Worm (Caenorhabditis elegans) whole organism, L1 larva: ENCODE results near the gene cku-80.

Experiments
- C04F5.9 ChIP-seq: sonication (generic microtip); optimal IDR thresholded peaks from 2 replicates; lab custom pipeline; 2016; ENCODE audit warnings: missing genetic modification characterization, missing compliant biosample characterization
- C34B4.2 ChIP-seq: sonication (generic microtip); optimal IDR thresholded peaks from 2 replicates; lab custom pipeline; 2017; ENCODE audit warnings: mild to moderate bottlenecking, missing genetic modification characterization, missing compliant biosample characterization
- F16B12.6 ChIP-seq: fragments of 150-350 bp; optimal IDR thresholded peaks from 2 replicates; lab custom pipeline; 2014; ENCODE audit warnings: missing biosample characterization, missing genetic modification characterization
- blmp-1 ChIP-seq: fragments of 150-350 bp; optimal IDR thresholded peaks from 2 replicates; lab custom pipeline; 2014; ENCODE audit warnings: missing biosample characterization, missing genetic modification characterization
- ceh-8 ChIP-seq: fragments of 200-800 bp; sonication (Bioruptor generic); optimal IDR thresholded peaks from 2 replicates; lab custom pipeline; 2018; ENCODE audit warnings: mild to moderate bottlenecking, missing genetic modification characterization, moderate library complexity, missing compliant biosample characterization
- ceh-82 ChIP-seq, 3 experiments: fragments of 150-350 bp in 1 of 3; sonication (generic microtip) in 2 of 3; optimal IDR thresholded peaks; 2 replicates each; lab custom pipeline; 2014 to 2017; ENCODE audit warnings: missing biosample characterization in 3 of 3, missing genetic modification characterization in 3 of 3
- dpl-1 ChIP-seq, 3 experiments: fragments of 150-350 bp in 2 of 3; sonication (generic microtip) in 1 of 3; optimal IDR thresholded peaks; 2 replicates each; lab custom pipeline; 2014 to 2017; ENCODE audit warnings: missing biosample characterization in 3 of 3, missing genetic modification characterization in 3 of 3, missing genetic modification reagents in 3 of 3
- dsc-1 ChIP-seq: sonication (generic microtip); optimal IDR thresholded peaks from 2 replicates; lab custom pipeline; 2016; ENCODE audit warnings: mild to moderate bottlenecking, missing genetic modification characterization, missing compliant biosample characterization
- efl-1 ChIP-seq, 4 experiments: fragments of 150-350 bp; optimal IDR thresholded peaks in 3 of 4; peaks in 1 of 4; 1 replicate in 1 of 4; 2 replicates in 3 of 4; lab custom pipeline; 2014; ENCODE audit warnings: missing biosample characterization in 2 of 4, missing genetic modification characterization in 2 of 4, missing genetic modification reagents in 2 of 4
- efl-3 ChIP-seq: fragments of 200-800 bp; sonication (Bioruptor generic); optimal IDR thresholded peaks from 2 replicates; lab custom pipeline; 2018; ENCODE audit warnings: mild to moderate bottlenecking, missing genetic modification characterization, missing compliant biosample characterization
- egl-13 ChIP-seq: sonication (generic microtip); optimal IDR thresholded peaks from 2 replicates; lab custom pipeline; 2016; ENCODE audit warnings: missing genotype, missing genetic modification reagents, missing genetic modification characterization, missing compliant biosample characterization
- egl-27 ChIP-seq, 2 experiments: fragments of 150-350 bp in 1 of 2; sonication (generic microtip); optimal IDR thresholded peaks; 3 replicates each; lab custom pipeline; 2017 to 2018; ENCODE audit warnings: missing biosample characterization in 2 of 2, missing genetic modification characterization in 2 of 2, missing genetic modification reagents in 2 of 2
- elt-2 ChIP-seq: sonication (generic microtip); optimal IDR thresholded peaks from 2 replicates; lab custom pipeline; 2016; ENCODE audit warnings: missing genetic modification characterization, mild to moderate bottlenecking, inconsistent platforms, missing compliant biosample characterization, missing genetic modification reagents
- elt-3 ChIP-seq, 6 experiments: fragments of 150-350 bp in 1 of 6; sonication (generic microtip); optimal IDR thresholded peaks; 2 replicates each; lab custom pipeline; 2017 to 2018; ENCODE audit warnings: missing biosample characterization in 6 of 6, missing genetic modification characterization in 6 of 6, inconsistent platforms in 1 of 6
- fos-1 ChIP-seq: fragments of 150-350 bp; optimal IDR thresholded peaks from 2 replicates; lab custom pipeline; 2014; ENCODE audit warnings: missing biosample characterization, missing genetic modification characterization
- grh-1 ChIP-seq: fragments of 200-800 bp; sonication (Bioruptor generic); IDR thresholded peaks from 2 replicates; pipeline ENCODE4 v1.3.6; 2022; ENCODE audit warnings: missing genetic modification reagents, missing genetic modification characterization, missing compliant biosample characterization
- jun-1 ChIP-seq: fragments of 150-350 bp; optimal IDR thresholded peaks from 2 replicates; lab custom pipeline; 2014; ENCODE audit warnings: missing biosample characterization, missing genetic modification reagents, missing genetic modification characterization
- lin-13 ChIP-seq: fragments of 150-350 bp; optimal IDR thresholded peaks from 2 replicates; lab custom pipeline; 2014; ENCODE audit warnings: missing biosample characterization, missing genetic modification reagents, missing genetic modification characterization
- lin-14 ChIP-seq: fragments of 200-800 bp; sonication (Bioruptor generic); optimal IDR thresholded peaks from 2 replicates; lab custom pipeline; 2018; ENCODE audit warnings: mild to moderate bottlenecking, missing genetic modification characterization, moderate library complexity, missing compliant biosample characterization
- lin-35 ChIP-seq, 2 experiments: fragments of 150-350 bp; optimal IDR thresholded peaks; 2 replicates each; lab custom pipeline; 2014; ENCODE audit warnings: missing biosample characterization in 2 of 2, missing genetic modification characterization in 2 of 2, missing genetic modification reagents in 2 of 2
- lin-39 ChIP-seq: fragments of 150-350 bp; optimal IDR thresholded peaks from 2 replicates; lab custom pipeline; 2014; ENCODE audit warnings: missing biosample characterization, missing genetic modification reagents, missing genetic modification characterization
- lir-3 ChIP-seq: sonication (generic microtip); optimal IDR thresholded peaks from 2 replicates; lab custom pipeline; 2016; ENCODE audit warnings: mild to moderate bottlenecking, missing genetic modification characterization, moderate library complexity, missing compliant biosample characterization; ENCODE audit not compliant: poor library complexity
- mdl-1 ChIP-seq, 2 experiments: fragments of 150-350 bp; optimal IDR thresholded peaks; 2 replicates each; lab custom pipeline; 2014 to 2017; ENCODE audit warnings: missing biosample characterization in 2 of 2, missing genetic modification characterization in 2 of 2, inconsistent platforms in 1 of 2
- nhr-11 ChIP-seq: fragments of 150-350 bp; optimal IDR thresholded peaks from 2 replicates; lab custom pipeline; 2014; ENCODE audit warnings: missing biosample characterization, missing genetic modification characterization
- nhr-19 ChIP-seq: fragments of 200-800 bp; sonication (Bioruptor generic); conservative IDR thresholded peaks from 2 replicates; pipeline ENCODE4 v1.3.6; 2022; ENCODE audit warnings: missing genetic modification characterization, missing compliant biosample characterization
- nhr-20 ChIP-seq: sonication (generic microtip); optimal IDR thresholded peaks from 2 replicates; lab custom pipeline; 2016; ENCODE audit warnings: mild to moderate bottlenecking, missing genetic modification characterization, missing compliant biosample characterization
- nhr-71 ChIP-seq: sonication (generic microtip); optimal IDR thresholded peaks from 2 replicates; lab custom pipeline; 2016; ENCODE audit warnings: mild to moderate bottlenecking, missing genetic modification characterization, moderate library complexity, missing compliant biosample characterization
- nhr-76 ChIP-seq: sonication (generic microtip); optimal IDR thresholded peaks from 2 replicates; lab custom pipeline; 2017; ENCODE audit warnings: missing biosample characterization, missing genetic modification characterization
- nhr-85 ChIP-seq: sonication (generic microtip); peaks from one replicate; lab custom pipeline; 2016; ENCODE audit warnings: missing genetic modification characterization, inconsistent platforms, missing compliant biosample characterization
- nhr-90 ChIP-seq: sonication (generic microtip); optimal IDR thresholded peaks from 2 replicates; lab custom pipeline; 2016; ENCODE audit warnings: mild to moderate bottlenecking, missing genetic modification characterization, missing compliant biosample characterization; ENCODE audit not compliant: poor library complexity
- pag-3 ChIP-seq: sonication (generic microtip); optimal IDR thresholded peaks from 2 replicates; lab custom pipeline; 2017; ENCODE audit warnings: missing genetic modification characterization, mild to moderate bottlenecking, missing compliant biosample characterization, antibody characterized with exemption, borderline replicate concordance; ENCODE audit not compliant: insufficient read depth
- rnt-1 ChIP-seq: sonication (generic microtip); optimal IDR thresholded peaks from 2 replicates; lab custom pipeline; 2016; ENCODE audit warnings: mild to moderate bottlenecking, missing genetic modification characterization, moderate library complexity, missing compliant biosample characterization
- skn-1 ChIP-seq: fragments of 150-350 bp; optimal IDR thresholded peaks from 2 replicates; lab custom pipeline; 2014; ENCODE audit warnings: missing biosample characterization, missing genetic modification characterization
- snpc-4 ChIP-seq: fragments of 150-350 bp; optimal IDR thresholded peaks from 2 replicates; lab custom pipeline; 2014; ENCODE audit warnings: missing biosample characterization, missing genetic modification characterization
- snu-23 ChIP-seq: sonication (generic microtip); optimal IDR thresholded peaks from 2 replicates; lab custom pipeline; 2016; ENCODE audit warnings: missing genetic modification characterization, missing compliant biosample characterization
- sox-4 ChIP-seq: sonication (generic microtip); optimal IDR thresholded peaks from 2 replicates; lab custom pipeline; 2016; ENCODE audit warnings: missing genetic modification characterization, missing compliant biosample characterization
- sup-37 ChIP-seq: fragments of 200-800 bp; sonication (Bioruptor generic); optimal IDR thresholded peaks from 2 replicates; lab custom pipeline; 2018; ENCODE audit warnings: mild to moderate bottlenecking, missing genetic modification characterization, missing compliant biosample characterization
- swsn-7 ChIP-seq: sonication (generic microtip); optimal IDR thresholded peaks from 2 replicates; lab custom pipeline; 2016; ENCODE audit warnings: missing genetic modification characterization, missing compliant biosample characterization
- tbx-2 ChIP-seq: sonication (generic microtip); optimal IDR thresholded peaks from 2 replicates; lab custom pipeline; 2016; ENCODE audit warnings: missing genetic modification characterization, missing compliant biosample characterization
- unc-130 ChIP-seq: fragments of 150-350 bp; optimal IDR thresholded peaks from 2 replicates; lab custom pipeline; 2017; ENCODE audit warnings: missing biosample characterization, missing genetic modification characterization, inconsistent platforms
- unc-30 ChIP-seq: sonication (generic microtip); optimal IDR thresholded peaks from 2 replicates; lab custom pipeline; 2017; ENCODE audit warnings: missing biosample characterization, missing genetic modification characterization
- unc-98 ChIP-seq: fragments of 200-800 bp; sonication (Bioruptor generic); IDR thresholded peaks from 2 replicates; pipeline ENCODE4 v1.3.6; 2022; ENCODE audit warnings: missing genetic modification characterization, missing compliant biosample characterization
- xbp-1 ChIP-seq: sonication (generic microtip); optimal IDR thresholded peaks from 2 replicates; lab custom pipeline; 2016; ENCODE audit warnings: missing genetic modification characterization, missing compliant biosample characterization
- zag-1 ChIP-seq: fragments of 150-350 bp; optimal IDR thresholded peaks from 2 replicates; lab custom pipeline; 2014; ENCODE audit warnings: missing biosample characterization, missing genetic modification characterization
- zip-4 ChIP-seq: fragments of 200-800 bp; sonication (Bioruptor generic); optimal IDR thresholded peaks from 2 replicates; lab custom pipeline; 2018; ENCODE audit warnings: mild to moderate bottlenecking, missing genetic modification characterization, moderate library complexity, missing compliant biosample characterization
- ztf-4 ChIP-seq: fragments of 150-350 bp; optimal IDR thresholded peaks from 2 replicates; lab custom pipeline; 2014; ENCODE audit warnings: missing biosample characterization, missing genetic modification characterization

The cku-80 gene

ce11 chrIII:4408251-4408650, 11.4 kb upstream of the cku-80 start, which contains the start of gene gpch-1:
gpch-1 (plus strand) TSS chrIII:4408551.
- TF ChIP-seq pag-3 (tag; lab: Kevin White, UChicago) (no peak), C04F5.9 (tag; lab: Kevin White, UChicago) (no peak), unc-98 (GFP tag; lab: Robert Waterston, UW) (no peak), egl-13 (tag; lab: Kevin White, UChicago) (no peak), lin-39 (no peak)
- TF ChIP-seq, all 84 proteins: peak for 0

DNA sequence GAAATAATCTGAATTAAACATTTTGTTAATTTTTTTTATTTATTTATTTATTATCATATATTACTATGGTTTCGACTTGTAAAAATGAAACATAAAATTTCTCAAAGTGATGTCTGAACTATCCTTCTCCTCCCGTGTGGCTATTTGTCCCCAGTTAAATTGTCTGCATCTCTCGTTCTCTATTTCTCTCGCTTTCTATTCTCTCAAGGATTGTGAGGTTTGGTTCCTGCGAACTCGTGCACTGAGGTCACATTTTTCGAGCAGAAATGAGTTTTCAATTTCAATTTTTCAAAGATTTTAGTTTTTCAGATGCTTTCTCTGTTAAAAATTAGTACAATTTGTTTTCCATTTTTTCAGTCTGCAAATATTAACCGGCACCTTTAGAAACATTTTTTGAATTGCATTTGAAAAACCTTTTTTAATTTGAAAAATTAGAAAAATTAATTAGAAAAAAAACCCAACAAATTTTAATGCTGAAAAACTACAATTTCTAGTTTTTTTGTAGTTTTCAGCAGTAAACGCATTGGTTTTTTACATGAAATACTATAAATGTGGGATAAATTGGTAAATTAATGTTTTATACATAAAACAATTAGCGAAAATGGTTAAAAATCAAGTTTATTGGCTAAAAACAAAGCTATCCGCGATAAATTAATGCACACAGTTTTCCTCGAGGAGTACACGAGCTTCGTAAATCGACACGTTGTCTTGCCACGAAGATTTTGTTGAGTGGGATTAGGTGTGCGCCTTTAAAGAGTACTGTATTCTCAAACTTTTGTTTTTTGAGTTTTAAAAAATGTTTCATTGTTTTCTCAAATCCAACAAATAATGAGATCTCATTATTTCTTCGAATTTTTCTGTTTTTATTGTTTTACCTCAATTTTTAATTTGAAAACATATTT, 7.3 kb upstream of the cku-80 start:
- peak; percentile 88 for TF ChIP-seq lin-14
- no peak for TF ChIP-seq elt-3 (tag; optimal IDR thresholded peaks at IDR 0.05; lab: Kevin White, UChicago)
- TF ChIP-seq nhr-71 (tag; lab: Kevin White, UChicago): peak; percentile 92
- TF ChIP-seq zag-1 (tag; lab: Kevin White, UChicago): no peak
- no peak for TF ChIP-seq nhr-11
- peak; percentile 78 for TF ChIP-seq snu-23
- peak; percentile 24 for TF ChIP-seq swsn-7 (tag; lab: Kevin White, UChicago)
- TF ChIP-seq nhr-76 (tag; lab: Kevin White, UChicago): no peak
- TF ChIP-seq elt-2 (tag; lab: Kevin White, UChicago): peak; percentile 20
- TF ChIP-seq jun-1: no peak
- TF ChIP-seq pag-3 (tag; lab: Kevin White, UChicago): no peak
- TF ChIP-seq egl-13 (tag; lab: Kevin White, UChicago): no peak
- TF ChIP-seq lin-35 (GFP tag; optimal IDR thresholded peaks at IDR 0.05; lab: Kevin White, UChicago): peak; percentile 6 to 41
- TF ChIP-seq fos-1 (tag; lab: Kevin White, UChicago): no peak
- peak; percentile 26 to 33 for TF ChIP-seq efl-1 (optimal IDR thresholded peaks at IDR 0.05; lab: Kevin White, UChicago)
- TF ChIP-seq efl-1 (GFP tag; optimal IDR thresholded peaks at IDR 0.05 in 1 of 2; lab: Kevin White, UChicago): peak in 1 of 2 experiments; percentile 28
- peak; percentile 31 for TF ChIP-seq snpc-4 (tag; lab: Kevin White, UChicago)
- TF ChIP-seq sox-4 (tag; lab: Kevin White, UChicago): no peak
- peak; percentile 2 to 41 (median 4) for TF ChIP-seq dpl-1 (GFP tag; optimal IDR thresholded peaks at IDR 0.05; lab: Kevin White, UChicago)
- TF ChIP-seq nhr-85 (tag; lab: Kevin White, UChicago): peak; percentile 80
- peak; percentile 83 for TF ChIP-seq nhr-20
- peak; percentile 19 for TF ChIP-seq F16B12.6 (tag; lab: Kevin White, UChicago)
- TF ChIP-seq nhr-90 (tag; lab: Kevin White, UChicago): peak; percentile 39
- TF ChIP-seq rnt-1 (tag; lab: Kevin White, UChicago): peak; percentile 48
- TF ChIP-seq ceh-8 (GFP tag; lab: Kevin White, UChicago): no peak
- TF ChIP-seq sup-37: no peak
- no peak for TF ChIP-seq C34B4.2 (tag; lab: Kevin White, UChicago)
- peak; percentile 2 to 35 (median 28) for TF ChIP-seq ceh-82 (tag; optimal IDR thresholded peaks at IDR 0.05; lab: Kevin White, UChicago)
- peak; percentile 48 for TF ChIP-seq nhr-19 (GFP tag; lab: Robert Waterston, UW)
- peak; percentile 1 for TF ChIP-seq ztf-4 (tag; lab: Kevin White, UChicago)
- no peak for TF ChIP-seq zip-4 (GFP tag; lab: Kevin White, UChicago)
- TF ChIP-seq dsc-1 (tag; lab: Kevin White, UChicago): peak; percentile 64
- peak; percentile 29 for TF ChIP-seq xbp-1 (tag; lab: Kevin White, UChicago)
- no peak for TF ChIP-seq efl-3
- TF ChIP-seq lin-13 (GFP tag; lab: Kevin White, UChicago): no peak
- peak; percentile 3 for TF ChIP-seq unc-130 (tag; lab: Kevin White, UChicago)
- TF ChIP-seq grh-1 (GFP tag; lab: Robert Waterston, UW): no peak
- peak; percentile 10 for TF ChIP-seq skn-1 (tag; lab: Kevin White, UChicago)
- TF ChIP-seq tbx-2 (tag; lab: Kevin White, UChicago): peak; percentile 42
- no peak for TF ChIP-seq unc-30 (tag; lab: Kevin White, UChicago)
- TF ChIP-seq lir-3: peak; percentile 5
- TF ChIP-seq egl-27 (tag; optimal IDR thresholded peaks at IDR 0.05; lab: Kevin White, UChicago): peak in 1 of 2 experiments; percentile 36
- peak in 1 of 2 experiments; percentile 43 for TF ChIP-seq mdl-1 (tag; optimal IDR thresholded peaks at IDR 0.05; lab: Kevin White, UChicago)
- TF ChIP-seq blmp-1 (tag; lab: Kevin White, UChicago): peak; percentile 19
